Worm (Caenorhabditis elegans) whole organism, L1 larva: ENCODE data around the gene B0034.1.

ENCODE experiments used
- C04F5.9 ChIP-seq: sonication (generic microtip); optimal IDR thresholded peaks from 2 replicates; lab custom pipeline; 2016; ENCODE audit warnings: missing genetic modification characterization, missing compliant biosample characterization
- F16B12.6 ChIP-seq: fragments of 150-350 bp; optimal IDR thresholded peaks from 2 replicates; lab custom pipeline; 2014; ENCODE audit warnings: missing biosample characterization, missing genetic modification characterization
- Y116A8C.19 ChIP-seq: sonication (generic microtip); optimal IDR thresholded peaks from 2 replicates; lab custom pipeline; 2016; ENCODE audit warnings: missing compliant biosample characterization, missing genetic modification characterization, borderline replicate concordance
- ama-1 ChIP-seq: fragments of 150-350 bp; optimal IDR thresholded peaks from 2 replicates; lab custom pipeline; 2014
- blmp-1 ChIP-seq: fragments of 150-350 bp; optimal IDR thresholded peaks from 2 replicates; lab custom pipeline; 2014; ENCODE audit warnings: missing biosample characterization, missing genetic modification characterization
- ceh-82 ChIP-seq, 3 experiments: fragments of 150-350 bp in 1 of 3; sonication (generic microtip) in 2 of 3; optimal IDR thresholded peaks; 2 replicates each; lab custom pipeline; 2014 to 2017; ENCODE audit warnings: missing biosample characterization in 3 of 3, missing genetic modification characterization in 3 of 3
- ceh-88 ChIP-seq: fragments of 200-800 bp; sonication (Bioruptor generic); IDR thresholded peaks from 2 replicates; pipeline ENCODE4 v1.3.6; 2022; ENCODE audit warnings: missing genetic modification characterization, missing compliant biosample characterization
- ceh-90 ChIP-seq: sonication (generic microtip); optimal IDR thresholded peaks from 2 replicates; lab custom pipeline; 2016; ENCODE audit warnings: missing genetic modification characterization, missing compliant biosample characterization
- ces-1 ChIP-seq: fragments of 150-350 bp; optimal IDR thresholded peaks from 2 replicates; lab custom pipeline; 2014; ENCODE audit warnings: missing biosample characterization, missing genetic modification reagents, missing genetic modification characterization
- dpl-1 ChIP-seq, 3 experiments: fragments of 150-350 bp in 2 of 3; sonication (generic microtip) in 1 of 3; optimal IDR thresholded peaks; 2 replicates each; lab custom pipeline; 2014 to 2017; ENCODE audit warnings: missing biosample characterization in 3 of 3, missing genetic modification characterization in 3 of 3, missing genetic modification reagents in 3 of 3
- dsc-1 ChIP-seq: sonication (generic microtip); optimal IDR thresholded peaks from 2 replicates; lab custom pipeline; 2016; ENCODE audit warnings: mild to moderate bottlenecking, missing genetic modification characterization, missing compliant biosample characterization
- efl-1 ChIP-seq, 4 experiments: fragments of 150-350 bp; optimal IDR thresholded peaks in 3 of 4; peaks in 1 of 4; 1 replicate in 1 of 4; 2 replicates in 3 of 4; lab custom pipeline; 2014; ENCODE audit warnings: missing biosample characterization in 2 of 4, missing genetic modification characterization in 2 of 4, missing genetic modification reagents in 2 of 4
- elt-2 ChIP-seq: sonication (generic microtip); optimal IDR thresholded peaks from 2 replicates; lab custom pipeline; 2016; ENCODE audit warnings: missing genetic modification characterization, mild to moderate bottlenecking, inconsistent platforms, missing compliant biosample characterization, missing genetic modification reagents
- elt-3 ChIP-seq, 6 experiments: fragments of 150-350 bp in 1 of 6; sonication (generic microtip); optimal IDR thresholded peaks; 2 replicates each; lab custom pipeline; 2017 to 2018; ENCODE audit warnings: missing biosample characterization in 6 of 6, missing genetic modification characterization in 6 of 6, inconsistent platforms in 1 of 6
- fkh-4 ChIP-seq: sonication (generic microtip); optimal IDR thresholded peaks from 2 replicates; lab custom pipeline; 2016; ENCODE audit warnings: missing compliant biosample characterization, missing genetic modification characterization, borderline replicate concordance
- grh-1 ChIP-seq: fragments of 200-800 bp; sonication (Bioruptor generic); IDR thresholded peaks from 2 replicates; pipeline ENCODE4 v1.3.6; 2022; ENCODE audit warnings: missing genetic modification reagents, missing genetic modification characterization, missing compliant biosample characterization
- hlh-17 ChIP-seq: fragments of 200-800 bp; sonication (Bioruptor generic); optimal IDR thresholded peaks from 2 replicates; lab custom pipeline; 2018; ENCODE audit warnings: missing genetic modification characterization, mild to moderate bottlenecking, missing compliant biosample characterization, moderate library complexity, borderline replicate concordance
- hpl-2 ChIP-seq: fragments of 150-350 bp; optimal IDR thresholded peaks from 2 replicates; lab custom pipeline; 2014; ENCODE audit warnings: missing biosample characterization, missing genetic modification reagents, missing genetic modification characterization
- lin-14 ChIP-seq: fragments of 200-800 bp; sonication (Bioruptor generic); optimal IDR thresholded peaks from 2 replicates; lab custom pipeline; 2018; ENCODE audit warnings: mild to moderate bottlenecking, missing genetic modification characterization, moderate library complexity, missing compliant biosample characterization
- lin-15B ChIP-seq: fragments of 150-350 bp; sonication (generic microtip); optimal IDR thresholded peaks from 3 replicates; lab custom pipeline; 2014; ENCODE audit warnings: missing biosample characterization, missing genetic modification characterization
- lin-35 ChIP-seq, 2 experiments: fragments of 150-350 bp; optimal IDR thresholded peaks; 2 replicates each; lab custom pipeline; 2014; ENCODE audit warnings: missing biosample characterization in 2 of 2, missing genetic modification characterization in 2 of 2, missing genetic modification reagents in 2 of 2
- lin-39 ChIP-seq: fragments of 150-350 bp; optimal IDR thresholded peaks from 2 replicates; lab custom pipeline; 2014; ENCODE audit warnings: missing biosample characterization, missing genetic modification reagents, missing genetic modification characterization
- lir-3 ChIP-seq: sonication (generic microtip); optimal IDR thresholded peaks from 2 replicates; lab custom pipeline; 2016; ENCODE audit warnings: mild to moderate bottlenecking, missing genetic modification characterization, moderate library complexity, missing compliant biosample characterization; ENCODE audit not compliant: poor library complexity
- lsy-2 ChIP-seq, 2 experiments: fragments of 150-350 bp; optimal IDR thresholded peaks; 2 replicates each; lab custom pipeline; 2014; ENCODE audit warnings: missing biosample characterization in 2 of 2, missing genetic modification characterization in 2 of 2
- mab-9 ChIP-seq: fragments of 200-800 bp; sonication (Bioruptor generic); IDR thresholded peaks from 2 replicates; pipeline ENCODE4 v1.3.6; 2022; ENCODE audit warnings: missing genetic modification reagents, missing genetic modification characterization, missing compliant biosample characterization
- nhr-12 ChIP-seq: sonication (generic microtip); optimal IDR thresholded peaks from 2 replicates; lab custom pipeline; 2017; ENCODE audit warnings: missing biosample characterization, missing genetic modification characterization
- nhr-19 ChIP-seq: fragments of 200-800 bp; sonication (Bioruptor generic); conservative IDR thresholded peaks from 2 replicates; pipeline ENCODE4 v1.3.6; 2022; ENCODE audit warnings: missing genetic modification characterization, missing compliant biosample characterization
- nhr-237 ChIP-seq: fragments of 150-350 bp; optimal IDR thresholded peaks from 2 replicates; lab custom pipeline; 2014; ENCODE audit warnings: missing biosample characterization, missing genetic modification characterization
- nhr-28 ChIP-seq: fragments of 150-350 bp; optimal IDR thresholded peaks from 2 replicates; lab custom pipeline; 2014; ENCODE audit warnings: missing biosample characterization, missing genetic modification characterization
- nhr-71 ChIP-seq: sonication (generic microtip); optimal IDR thresholded peaks from 2 replicates; lab custom pipeline; 2016; ENCODE audit warnings: mild to moderate bottlenecking, missing genetic modification characterization, moderate library complexity, missing compliant biosample characterization
- nhr-77 ChIP-seq: fragments of 150-350 bp; optimal IDR thresholded peaks from 2 replicates; lab custom pipeline; 2014; ENCODE audit warnings: missing biosample characterization, missing genetic modification characterization
- nhr-84 ChIP-seq: sonication (generic microtip); optimal IDR thresholded peaks from 2 replicates; lab custom pipeline; 2017; ENCODE audit warnings: missing biosample characterization, missing genetic modification characterization
- nhr-85 ChIP-seq: sonication (generic microtip); peaks from one replicate; lab custom pipeline; 2016; ENCODE audit warnings: missing genetic modification characterization, inconsistent platforms, missing compliant biosample characterization
- nhr-90 ChIP-seq: sonication (generic microtip); optimal IDR thresholded peaks from 2 replicates; lab custom pipeline; 2016; ENCODE audit warnings: mild to moderate bottlenecking, missing genetic modification characterization, missing compliant biosample characterization; ENCODE audit not compliant: poor library complexity
- pax-3 ChIP-seq: fragments of 200-800 bp; sonication (Bioruptor generic); optimal IDR thresholded peaks from 2 replicates; lab custom pipeline; 2018; ENCODE audit warnings: mild to moderate bottlenecking, missing genetic modification characterization, moderate library complexity, missing compliant biosample characterization
- rnt-1 ChIP-seq: sonication (generic microtip); optimal IDR thresholded peaks from 2 replicates; lab custom pipeline; 2016; ENCODE audit warnings: mild to moderate bottlenecking, missing genetic modification characterization, moderate library complexity, missing compliant biosample characterization
- snpc-4 ChIP-seq: fragments of 150-350 bp; optimal IDR thresholded peaks from 2 replicates; lab custom pipeline; 2014; ENCODE audit warnings: missing biosample characterization, missing genetic modification characterization
- snu-23 ChIP-seq: sonication (generic microtip); optimal IDR thresholded peaks from 2 replicates; lab custom pipeline; 2016; ENCODE audit warnings: missing genetic modification characterization, missing compliant biosample characterization
- sox-4 ChIP-seq: sonication (generic microtip); optimal IDR thresholded peaks from 2 replicates; lab custom pipeline; 2016; ENCODE audit warnings: missing genetic modification characterization, missing compliant biosample characterization
- sptf-1 ChIP-seq: fragments of 150-350 bp; optimal IDR thresholded peaks from 2 replicates; lab custom pipeline; 2014; ENCODE audit warnings: missing biosample characterization, missing genetic modification characterization
- sup-37 ChIP-seq: fragments of 200-800 bp; sonication (Bioruptor generic); optimal IDR thresholded peaks from 2 replicates; lab custom pipeline; 2018; ENCODE audit warnings: mild to moderate bottlenecking, missing genetic modification characterization, missing compliant biosample characterization
- swsn-7 ChIP-seq: sonication (generic microtip); optimal IDR thresholded peaks from 2 replicates; lab custom pipeline; 2016; ENCODE audit warnings: missing genetic modification characterization, missing compliant biosample characterization
- tbx-2 ChIP-seq: sonication (generic microtip); optimal IDR thresholded peaks from 2 replicates; lab custom pipeline; 2016; ENCODE audit warnings: missing genetic modification characterization, missing compliant biosample characterization
- tlp-1 ChIP-seq: fragments of 150-350 bp; optimal IDR thresholded peaks from 2 replicates; lab custom pipeline; 2014; ENCODE audit warnings: missing biosample characterization, missing genetic modification characterization
- unc-130 ChIP-seq: fragments of 150-350 bp; optimal IDR thresholded peaks from 2 replicates; lab custom pipeline; 2017; ENCODE audit warnings: missing biosample characterization, missing genetic modification characterization, inconsistent platforms
- unc-62 ChIP-seq: fragments of 150-350 bp; optimal IDR thresholded peaks from 2 replicates; lab custom pipeline; 2014; ENCODE audit warnings: missing biosample characterization, missing genetic modification reagents, missing genetic modification characterization
- unc-98 ChIP-seq: fragments of 200-800 bp; sonication (Bioruptor generic); IDR thresholded peaks from 2 replicates; pipeline ENCODE4 v1.3.6; 2022; ENCODE audit warnings: missing genetic modification characterization, missing compliant biosample characterization
- xbp-1 ChIP-seq: sonication (generic microtip); optimal IDR thresholded peaks from 2 replicates; lab custom pipeline; 2016; ENCODE audit warnings: missing genetic modification characterization, missing compliant biosample characterization
- zag-1 ChIP-seq: fragments of 150-350 bp; optimal IDR thresholded peaks from 2 replicates; lab custom pipeline; 2014; ENCODE audit warnings: missing biosample characterization, missing genetic modification characterization
- zip-4 ChIP-seq: fragments of 200-800 bp; sonication (Bioruptor generic); optimal IDR thresholded peaks from 2 replicates; lab custom pipeline; 2018; ENCODE audit warnings: mild to moderate bottlenecking, missing genetic modification characterization, moderate library complexity, missing compliant biosample characterization

Gene B0034.1

ce11 chrII:5933962-5934422 is 34.1 kb upstream of the B0034.1 start (continued):
- TF ChIP-seq nhr-71 (tag; lab: Kevin White, UChicago) (peak; percentile 41), rnt-1 (tag; lab: Kevin White, UChicago) (peak; percentile 56), lin-39 (no peak), snu-23 (GFP tag; lab: Kevin White, UChicago) (peak; percentile 42), sptf-1 (tag; lab: Kevin White, UChicago) (no peak), unc-130 (tag; lab: Kevin White, UChicago) (peak; percentile 55), fkh-4 (tag; lab: Kevin White, UChicago) (no peak), tlp-1 (tag; lab: Kevin White, UChicago) (no peak), blmp-1 (peak; percentile 62), ces-1 (GFP tag; lab: Kevin White, UChicago) (no peak), lin-14 (GFP tag; lab: Kevin White, UChicago) (peak; percentile 65), grh-1 (0 out of 2 replicates have a peak, but pooled peaks have one; percentile 17), elt-3 (tag; optimal IDR thresholded peaks at IDR 0.05; lab: Kevin White, UChicago) (peak in 2 of 6 experiments; percentile 42 to 82), lir-3 (tag; lab: Kevin White, UChicago) (no peak), dsc-1 (tag; lab: Kevin White, UChicago) (no peak), C04F5.9 (tag; lab: Kevin White, UChicago) (no peak)

ce11 chrII:5936009-5936408 is 32.1 kb upstream of the B0034.1 start:
- TF ChIP-seq ceh-90, result no peak
- no peak for TF ChIP-seq hpl-2 (GFP tag; lab: Kevin White, UChicago)
- TF ChIP-seq Y116A8C.19 (tag; lab: Kevin White, UChicago), result no peak
- no peak for TF ChIP-seq nhr-71 (tag; lab: Kevin White, UChicago)
- TF ChIP-seq unc-62 (GFP tag; lab: Kevin White, UChicago), result no peak
- no peak for TF ChIP-seq blmp-1
- TF ChIP-seq zip-4, result no peak
- TF ChIP-seq F16B12.6, result no peak
- no peak for TF ChIP-seq xbp-1 (tag; lab: Kevin White, UChicago)
- TF ChIP-seq snpc-4 (tag; lab: Kevin White, UChicago), result no peak
- no peak for TF ChIP-seq swsn-7
- TF ChIP-seq dpl-1 (GFP tag; optimal IDR thresholded peaks at IDR 0.05; lab: Kevin White, UChicago), result no peak
- TF ChIP-seq efl-1 (optimal IDR thresholded peaks at IDR 0.05; lab: Kevin White, UChicago), result no peak
- peak in 1 of 2 experiments; percentile 68 for TF ChIP-seq efl-1 (GFP tag; optimal IDR thresholded peaks at IDR 0.05 in 1 of 2; lab: Kevin White, UChicago)
- no peak for TF ChIP-seq nhr-12 (tag; lab: Kevin White, UChicago)
- no peak for TF ChIP-seq sup-37 (GFP tag; lab: Kevin White, UChicago)
- no peak for TF ChIP-seq nhr-77 (tag; lab: Kevin White, UChicago)
- TF ChIP-seq nhr-28 (tag; lab: Kevin White, UChicago), result no peak
- TF ChIP-seq lin-14 (GFP tag; lab: Kevin White, UChicago), result peak; percentile 20
- no peak for TF ChIP-seq nhr-84 (tag; lab: Kevin White, UChicago)
- no peak for TF ChIP-seq tbx-2 (tag; lab: Kevin White, UChicago)
- no peak for TF ChIP-seq pax-3
- TF ChIP-seq nhr-85 (tag; lab: Kevin White, UChicago), result no peak
- no peak for TF ChIP-seq ama-1
- TF ChIP-seq nhr-90 (tag; lab: Kevin White, UChicago), result no peak
- no peak for TF ChIP-seq unc-130 (tag; lab: Kevin White, UChicago)
- no peak for TF ChIP-seq dsc-1 (tag; lab: Kevin White, UChicago)
- TF ChIP-seq nhr-237, result no peak
- peak in 1 of 2 experiments; percentile 23 for TF ChIP-seq lsy-2 (tag; optimal IDR thresholded peaks at IDR 0.05; lab: Kevin White, UChicago)
- no peak for TF ChIP-seq nhr-19 (GFP tag; lab: Robert Waterston, UW)
- TF ChIP-seq zag-1 (tag; lab: Kevin White, UChicago), result no peak
- TF ChIP-seq mab-9, result no peak
- peak in 1 of 2 experiments; percentile 63 for TF ChIP-seq lin-35 (GFP tag; optimal IDR thresholded peaks at IDR 0.05; lab: Kevin White, UChicago)
- TF ChIP-seq elt-2 (tag; lab: Kevin White, UChicago), result peak; percentile 74
- TF ChIP-seq unc-98 (GFP tag; lab: Robert Waterston, UW), result no peak
- TF ChIP-seq lin-15B, result no peak
- no peak for TF ChIP-seq ces-1 (GFP tag; lab: Kevin White, UChicago)
- TF ChIP-seq sox-4, result no peak
- TF ChIP-seq snu-23 (GFP tag; lab: Kevin White, UChicago), result no peak
- no peak for TF ChIP-seq C04F5.9 (tag; lab: Kevin White, UChicago)
- no peak for TF ChIP-seq hlh-17 (GFP tag; lab: Kevin White, UChicago)
- no peak for TF ChIP-seq ceh-82 (tag; optimal IDR thresholded peaks at IDR 0.05; lab: Kevin White, UChicago)
- TF ChIP-seq ceh-88 (GFP tag; lab: Robert Waterston, UW), result no peak
